Fruit fly (Drosophila melanogaster) whole organism, embryonic: ENCODE results near the gene RpS15Aa.
A peak's percentile ranks its signal among the peaks of the same experiment; 100 is the strongest.

Experiments used
- Ada2b ChIP-seq: fragments of 200-800 bp; sonication (Bioruptor generic); IDR thresholded peaks from 2 replicates; pipeline ENCODE4 v1.3.6; 2022; ENCODE audit warnings: missing biosample characterization, missing genetic modification characterization
- Bdp1 ChIP-seq: fragments of 200-800 bp; sonication (Bioruptor generic); optimal IDR thresholded peaks from 3 replicates; lab custom pipeline; 2016; ENCODE audit warnings: missing biosample characterization, missing genetic modification characterization
- CG10209 ChIP-seq: fragments of 200-800 bp; sonication (Bioruptor generic); optimal IDR thresholded peaks from 3 replicates; lab custom pipeline; 2017; ENCODE audit warnings: missing biosample characterization, mild to moderate bottlenecking, missing genetic modification characterization, missing genetic modification reagents
- CG10979 ChIP-seq: fragments of 200-800 bp; sonication (Bioruptor generic); optimal IDR thresholded peaks from 2 replicates; lab custom pipeline; 2018; ENCODE audit warnings: missing biosample characterization, mild to moderate bottlenecking, missing genetic modification characterization, moderate library complexity
- CG12071 ChIP-seq: fragments of 200-800 bp; sonication (Bioruptor generic); optimal IDR thresholded peaks from 3 replicates; lab custom pipeline; 2018; ENCODE audit warnings: missing biosample characterization, mild to moderate bottlenecking, missing genetic modification characterization
- CG12299 ChIP-seq: fragments of 200-800 bp; sonication (Bioruptor generic); optimal IDR thresholded peaks from 2 replicates; lab custom pipeline; 2018; ENCODE audit warnings: missing biosample characterization, mild to moderate bottlenecking, missing genetic modification characterization
- CG14014 ChIP-seq: fragments of 200-800 bp; sonication (Bioruptor generic); IDR thresholded peaks from 2 replicates; pipeline ENCODE4 v1.3.6; 2022; ENCODE audit warnings: missing biosample characterization, missing genetic modification characterization
- CG15269 ChIP-seq: fragments of 200-800 bp; sonication (Bioruptor generic); optimal IDR thresholded peaks from 2 replicates; lab custom pipeline; 2018; ENCODE audit warnings: missing biosample characterization, mild to moderate bottlenecking, missing genetic modification characterization, moderate library complexity
- CG18011 ChIP-seq: fragments of 200-800 bp; sonication (Bioruptor generic); optimal IDR thresholded peaks from 2 replicates; lab custom pipeline; 2017; ENCODE audit warnings: missing biosample characterization, missing genetic modification characterization, mild to moderate bottlenecking, moderate library complexity, missing genotype
- CG2120 ChIP-seq: fragments of 200-800 bp; sonication (Bioruptor generic); optimal IDR thresholded peaks from 3 replicates; lab custom pipeline; 2016; ENCODE audit warnings: missing biosample characterization, missing genetic modification characterization
- CG2889 ChIP-seq: fragments of 200-800 bp; sonication (Bioruptor generic); IDR thresholded peaks from 3 replicates; pipeline ENCODE4 v1.3.6; 2022; ENCODE audit warnings: missing biosample characterization, missing genetic modification characterization
- CG5953 ChIP-seq: fragments of 200-800 bp; sonication (Bioruptor generic); IDR thresholded peaks from 2 replicates; pipeline ENCODE4 v1.3.6; 2022; ENCODE audit warnings: missing biosample characterization, missing genetic modification characterization
- CG6175 ChIP-seq: fragments of 200-800 bp; sonication (Bioruptor generic); IDR thresholded peaks from 3 replicates; pipeline ENCODE4 v1.3.6; 2022; ENCODE audit warnings: missing biosample characterization, missing genetic modification characterization
- CG6654 ChIP-seq: fragments of 200-800 bp; sonication (Bioruptor generic); optimal IDR thresholded peaks from 2 replicates; lab custom pipeline; 2017; ENCODE audit warnings: missing biosample characterization, mild to moderate bottlenecking, missing genetic modification characterization
- CG6689 ChIP-seq: fragments of 200-800 bp; sonication (Bioruptor generic); IDR thresholded peaks from 2 replicates; pipeline ENCODE4 v1.3.6; 2022; ENCODE audit warnings: missing biosample characterization, missing genetic modification characterization
- CG6854 ChIP-seq: fragments of 200-800 bp; sonication (Bioruptor generic); optimal IDR thresholded peaks from 3 replicates; lab custom pipeline; 2017; ENCODE audit warnings: missing biosample characterization, mild to moderate bottlenecking, missing genetic modification characterization
- CG7271 ChIP-seq: fragments of 200-800 bp; sonication (Bioruptor generic); optimal IDR thresholded peaks from 2 replicates; lab custom pipeline; 2018; ENCODE audit warnings: missing biosample characterization, mild to moderate bottlenecking, missing genetic modification characterization, moderate library complexity
- CG8089 ChIP-seq: fragments of 200-800 bp; sonication (Bioruptor generic); optimal IDR thresholded peaks from 3 replicates; lab custom pipeline; 2016; ENCODE audit warnings: missing biosample characterization, missing genetic modification characterization
- CG8388 ChIP-seq: fragments of 200-800 bp; sonication (Bioruptor generic); optimal IDR thresholded peaks from 2 replicates; lab custom pipeline; 2019; ENCODE audit warnings: missing biosample characterization, mild to moderate bottlenecking, missing genetic modification characterization, moderate library complexity
- CG8478 ChIP-seq: fragments of >200 bp; optimal IDR thresholded peaks from 2 replicates; lab custom pipeline; 2018
- D ChIP-seq, 2 experiments: fragments of 200-800 bp in 1 of 2; fragments of >200 bp in 1 of 2; sonication (Bioruptor generic) in 1 of 2; optimal IDR thresholded peaks; 2 replicates in 1 of 2; 3 replicates in 1 of 2; lab custom pipeline; 2017; ENCODE audit warnings: mild to moderate bottlenecking in 1 of 2, missing biosample characterization in 1 of 2, missing genetic modification characterization in 1 of 2, missing genetic modification reagents in 1 of 2
- Dfd ChIP-seq, 2 experiments: fragments of >200 bp; optimal IDR thresholded peaks; 2 replicates each; lab custom pipeline; 2017; ENCODE audit warnings: missing biosample characterization in 2 of 2, missing genetic modification characterization in 2 of 2
- Ets97D ChIP-seq: fragments of 200-800 bp; sonication (Bioruptor generic); optimal IDR thresholded peaks from 3 replicates; lab custom pipeline; 2016; ENCODE audit warnings: missing biosample characterization, missing genetic modification characterization
- HmgZ ChIP-seq: fragments of 200-800 bp; sonication (Bioruptor generic); optimal IDR thresholded peaks from 2 replicates; lab custom pipeline; 2018; ENCODE audit warnings: missing biosample characterization, mild to moderate bottlenecking, missing genetic modification characterization
- Hmx ChIP-seq: fragments of 200-800 bp; sonication (Bioruptor generic); optimal IDR thresholded peaks from 2 replicates; lab custom pipeline; 2016; ENCODE audit warnings: missing biosample characterization, missing genetic modification characterization
- Lhr ChIP-seq: fragments of 200-800 bp; sonication (Bioruptor generic); optimal IDR thresholded peaks from 3 replicates; lab custom pipeline; 2017; ENCODE audit warnings: mild to moderate bottlenecking, missing biosample characterization, missing genetic modification reagents, missing genetic modification characterization
- MBD-R2 ChIP-seq: fragments of 200-800 bp; sonication (Bioruptor generic); IDR thresholded peaks from 2 replicates; pipeline ENCODE4 v1.3.6; 2022; ENCODE audit warnings: missing biosample characterization, missing genetic modification characterization
- Mad ChIP-seq: fragments of 200-800 bp; sonication (Bioruptor generic); optimal IDR thresholded peaks from 2 replicates; lab custom pipeline; 2016; ENCODE audit warnings: missing biosample characterization, missing genetic modification characterization
- Oli ChIP-seq: fragments of 200-800 bp; sonication (Bioruptor generic); optimal IDR thresholded peaks from 2 replicates; lab custom pipeline; 2018; ENCODE audit warnings: missing biosample characterization, mild to moderate bottlenecking, missing genetic modification characterization, moderate library complexity
- Sin3A ChIP-seq: fragments of >200 bp; optimal IDR thresholded peaks from 2 replicates; lab custom pipeline; 2018
- TFAM ChIP-seq: fragments of 200-800 bp; sonication (Bioruptor generic); optimal IDR thresholded peaks from 2 replicates; lab custom pipeline; 2017; ENCODE audit warnings: missing biosample characterization, missing genetic modification characterization, inconsistent platforms
- ab ChIP-seq: fragments of 200-800 bp; sonication (Bioruptor generic); optimal IDR thresholded peaks from 2 replicates; lab custom pipeline; 2016; ENCODE audit warnings: missing biosample characterization, missing genetic modification characterization
- ase ChIP-seq: fragments of 200-800 bp; sonication (Bioruptor generic); IDR thresholded peaks from 3 replicates; pipeline ENCODE4 v1.3.6; 2022; ENCODE audit warnings: missing biosample characterization, missing genetic modification characterization
- croc ChIP-seq: fragments of 200-800 bp; sonication (Bioruptor generic); conservative IDR thresholded peaks from 3 replicates; pipeline ENCODE4 v1.3.6; 2022; ENCODE audit warnings: missing biosample characterization, missing genetic modification characterization
- dimm ChIP-seq: fragments of 200-800 bp; sonication (Bioruptor generic); IDR thresholded peaks from 2 replicates; pipeline ENCODE4 v1.3.6; 2022; ENCODE audit warnings: missing biosample characterization, missing genetic modification characterization
- disco-r ChIP-seq: fragments of 200-800 bp; sonication (Bioruptor generic); optimal IDR thresholded peaks from 2 replicates; lab custom pipeline; 2016; ENCODE audit warnings: missing biosample characterization, missing genetic modification characterization
- dysf ChIP-seq: fragments of 200-800 bp; sonication (Bioruptor generic); IDR thresholded peaks from 3 replicates; pipeline ENCODE4 v1.3.6; 2022; ENCODE audit warnings: missing biosample characterization, missing genetic modification characterization
- fd96Cb ChIP-seq: fragments of 200-800 bp; sonication (Bioruptor generic); optimal IDR thresholded peaks from 2 replicates; lab custom pipeline; 2018; ENCODE audit warnings: missing biosample characterization, mild to moderate bottlenecking, missing genetic modification characterization, moderate library complexity
- fru ChIP-seq: fragments of >200 bp; optimal IDR thresholded peaks from 2 replicates; lab custom pipeline; 2017
- grau ChIP-seq: fragments of 200-800 bp; optimal IDR thresholded peaks from 3 replicates; lab custom pipeline; 2019; ENCODE audit warnings: missing biosample characterization, mild to moderate bottlenecking, missing genetic modification characterization, moderate library complexity
- gsb ChIP-seq: fragments of 200-800 bp; sonication (Bioruptor generic); IDR thresholded peaks from 2 replicates; pipeline ENCODE4 v1.3.6; 2022; ENCODE audit warnings: missing biosample characterization, missing genetic modification characterization
- hbn ChIP-seq: fragments of 200-800 bp; sonication (Bioruptor generic); IDR thresholded peaks from 2 replicates; pipeline ENCODE4 v1.3.6; 2022; ENCODE audit warnings: missing biosample characterization, missing genetic modification characterization; ENCODE audit not compliant: partially characterized antibody
- kni ChIP-seq: fragments of 200-800 bp; sonication (Bioruptor generic); optimal IDR thresholded peaks from 3 replicates; lab custom pipeline; 2017; ENCODE audit warnings: mild to moderate bottlenecking, missing biosample characterization, missing genetic modification reagents, missing genetic modification characterization
- knrl ChIP-seq: fragments of 200-800 bp; sonication (Bioruptor generic); IDR thresholded peaks from 3 replicates; pipeline ENCODE4 v1.3.6; 2022; ENCODE audit warnings: missing biosample characterization, missing genetic modification characterization; ENCODE audit not compliant: partially characterized antibody
- lola ChIP-seq, 3 experiments: fragments of >200 bp in 2 of 3; fragments of 200-800 bp in 1 of 3; sonication (Bioruptor generic) in 1 of 3; optimal IDR thresholded peaks; 2 replicates each; lab custom pipeline; 2017 to 2019; ENCODE audit warnings: missing biosample characterization in 3 of 3, missing genetic modification characterization in 3 of 3, mild to moderate bottlenecking in 1 of 3, moderate library complexity in 1 of 3
- mirr ChIP-seq: fragments of 200-800 bp; sonication (Bioruptor generic); optimal IDR thresholded peaks from 3 replicates; lab custom pipeline; 2018; ENCODE audit warnings: missing biosample characterization, mild to moderate bottlenecking, missing genetic modification characterization
- nau ChIP-seq: fragments of 200-800 bp; sonication (Bioruptor generic); optimal IDR thresholded peaks from 3 replicates; lab custom pipeline; 2017; ENCODE audit warnings: missing biosample characterization, mild to moderate bottlenecking, missing genetic modification characterization, missing genetic modification reagents
- org-1 ChIP-seq: fragments of 200-800 bp; sonication (Bioruptor generic); optimal IDR thresholded peaks from 2 replicates; lab custom pipeline; 2017; ENCODE audit warnings: missing biosample characterization, missing genetic modification characterization
- otp ChIP-seq: fragments of 200-800 bp; sonication (Bioruptor generic); IDR thresholded peaks from 3 replicates; pipeline ENCODE4, ENCODE4 v1.3.6; 2022; ENCODE audit warnings: missing biosample characterization, missing genetic modification characterization
- pita ChIP-seq: fragments of 200-800 bp; sonication (Bioruptor generic); optimal IDR thresholded peaks from 2 replicates; lab custom pipeline; 2017; ENCODE audit warnings: missing biosample characterization, mild to moderate bottlenecking, missing genetic modification characterization
- twi ChIP-seq: fragments of 200-800 bp; optimal IDR thresholded peaks from 2 replicates; lab custom pipeline; 2019; ENCODE audit warnings: missing biosample characterization, mild to moderate bottlenecking, missing genetic modification characterization, moderate library complexity
- usp ChIP-seq: fragments of >200 bp; optimal IDR thresholded peaks from 2 replicates; lab custom pipeline; 2017; ENCODE audit warnings: missing biosample characterization, missing genetic modification characterization
- zfh1 ChIP-seq: fragments of 200-800 bp; sonication (Bioruptor generic); IDR thresholded peaks from 3 replicates; pipeline ENCODE4 v1.3.6; 2022; ENCODE audit warnings: missing biosample characterization, missing genetic modification characterization

RpS15Aa gene

DNA sequence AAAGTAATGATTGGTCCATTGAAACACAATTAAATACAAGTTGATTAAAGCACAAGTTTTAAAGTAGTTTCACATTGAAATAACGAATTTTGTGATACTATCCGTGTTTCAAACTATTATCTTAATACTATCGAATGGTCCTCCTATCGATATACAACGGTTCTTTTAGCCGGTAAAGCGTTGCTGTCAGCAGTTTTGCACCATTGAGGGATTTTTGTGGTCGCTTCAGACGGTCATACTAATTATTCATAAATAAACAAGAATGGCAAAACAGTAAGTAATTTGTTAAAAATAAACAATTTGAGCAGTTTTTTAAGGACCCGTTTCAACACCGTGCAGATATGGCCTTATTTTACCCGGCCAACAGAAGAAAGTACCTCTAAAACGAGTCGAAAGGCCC, 608 bp upstream of the RpS15Aa start, which contains the start of gene CG15747 (continued):
- TF ChIP-seq usp (GFP tag; lab: Kevin White, UChicago), result no peak
- no peak for TF ChIP-seq CG6689 (GFP tag; lab: Robert Waterston, UW)
- TF ChIP-seq CG15269, result no peak
- TF ChIP-seq lola (GFP tag; optimal IDR thresholded peaks at IDR 0.05; lab: Kevin White, UChicago), result no peak
- no peak for TF ChIP-seq CG14014 (GFP tag; lab: Robert Waterston, UW)
- TF ChIP-seq CG2120, result no peak
- TF ChIP-seq ase (GFP tag; lab: Robert Waterston, UW), result no peak
- TF ChIP-seq Ets97D (GFP tag; lab: Kevin White, UChicago), result peak; percentile 74
- TF ChIP-seq Hmx (GFP tag; lab: Kevin White, UChicago), result no peak
- no peak for TF ChIP-seq CG5953 (GFP tag; lab: Robert Waterston, UW)
- TF ChIP-seq nau, result no peak
- no peak for TF ChIP-seq twi (tag; lab: Kevin White, UChicago)
- no peak for TF ChIP-seq HmgZ
- no peak for TF ChIP-seq croc (GFP tag; lab: Robert Waterston, UW)
- no peak for TF ChIP-seq grau (tag; lab: Kevin White, UChicago)
- TF ChIP-seq CG6654, result no peak
- no peak for TF ChIP-seq CG7271 (tag; lab: Kevin White, UChicago)
- peak; percentile 36; the same call in 2 of the 3 replicates for TF ChIP-seq knrl (GFP tag; lab: Robert Waterston, UW)
- no peak for TF ChIP-seq gsb (GFP tag; lab: Robert Waterston, UW)
- no peak for TF ChIP-seq CG18011 (GFP tag; lab: Kevin White, UChicago)
- TF ChIP-seq otp, result no peak
- TF ChIP-seq CG10979 (tag; lab: Kevin White, UChicago), result no peak
- TF ChIP-seq CG8478 (lab: Kevin White, UChicago), result no peak
- TF ChIP-seq Dfd (GFP tag; optimal IDR thresholded peaks at IDR 0.05; lab: Kevin White, UChicago), result no peak
- no peak for TF ChIP-seq org-1
- TF ChIP-seq CG2889 (GFP tag; lab: Robert Waterston, UW), result no peak
- no peak for TF ChIP-seq CG8089
- no peak for TF ChIP-seq CG6854
- no peak for TF ChIP-seq fru
- no peak for TF ChIP-seq Ada2b (GFP tag; lab: Robert Waterston, UW)
- TF ChIP-seq pita, result peak; percentile 3
- no peak for TF ChIP-seq fd96Cb (tag; lab: Kevin White, UChicago)
- TF ChIP-seq dimm (GFP tag; lab: Robert Waterston, UW), result no peak
- TF ChIP-seq MBD-R2 (GFP tag; lab: Robert Waterston, UW), result peak; percentile 35; the same call in 1 of the 2 replicates
- TF ChIP-seq D (optimal IDR thresholded peaks at IDR 0.05; lab: Kevin White, UChicago), result no peak
- TF ChIP-seq D (GFP tag; optimal IDR thresholded peaks at IDR 0.05; lab: Kevin White, UChicago), result no peak
- TF ChIP-seq dysf (GFP tag; lab: Robert Waterston, UW), result no peak
- no peak for TF ChIP-seq Oli (tag; lab: Kevin White, UChicago)
- TF ChIP-seq Sin3A, result no peak
- TF ChIP-seq CG6175 (GFP tag; lab: Robert Waterston, UW), result no peak
- TF ChIP-seq CG12299 (tag; lab: Kevin White, UChicago), result no peak
- TF ChIP-seq kni (GFP tag; lab: Kevin White, UChicago), result no peak
- TF ChIP-seq Lhr, result no peak
- TF ChIP-seq ab (GFP tag; lab: Kevin White, UChicago), result no peak
- TF ChIP-seq zfh1, result no peak
- TF ChIP-seq disco-r (GFP tag; lab: Kevin White, UChicago), result no peak
- no peak for TF ChIP-seq Mad (GFP tag; lab: Kevin White, UChicago)
- no peak for TF ChIP-seq mirr (GFP tag; lab: Kevin White, UChicago)
- TF ChIP-seq TFAM (GFP tag; lab: Kevin White, UChicago), result no peak
- no peak for TF ChIP-seq Bdp1 (GFP tag; lab: Kevin White, UChicago)
- no peak for TF ChIP-seq CG8388
- TF ChIP-seq CG10209, result no peak
- no peak for TF ChIP-seq CG12071 (GFP tag; lab: Kevin White, UChicago)
- TF ChIP-seq hbn (GFP tag; lab: Robert Waterston, UW), result peak; percentile 43; the same call in 1 of the 2 replicates
